Worm (Caenorhabditis elegans) whole organism, L4 larva: ENCODE data around the gene rsp-7.

Experiments used
- F10B5.3 ChIP-seq: sonication (generic microtip); optimal IDR thresholded peaks from 2 replicates; lab custom pipeline; 2016; ENCODE audit warnings: mild to moderate bottlenecking, missing genetic modification characterization, missing compliant biosample characterization
- F37D6.2 ChIP-seq: sonication (generic microtip); optimal IDR thresholded peaks from 2 replicates; lab custom pipeline; 2016; ENCODE audit warnings: mild to moderate bottlenecking, missing genetic modification characterization, missing compliant biosample characterization
- F49E8.2 ChIP-seq: sonication (generic microtip); optimal IDR thresholded peaks from 2 replicates; lab custom pipeline; 2016; ENCODE audit warnings: missing compliant biosample characterization, mild to moderate bottlenecking, missing genetic modification characterization, borderline replicate concordance
- R02D3.7 ChIP-seq: fragments of 150-350 bp; sonication (generic microtip); optimal IDR thresholded peaks from 3 replicates; lab custom pipeline; 2014; ENCODE audit warnings: missing biosample characterization, missing genetic modification characterization
- T26A8.4 ChIP-seq: fragments of 200-800 bp; sonication (Bioruptor generic); IDR thresholded peaks from 2 replicates; pipeline ENCODE4 v1.3.6; 2022; ENCODE audit warnings: missing genetic modification characterization, missing compliant biosample characterization
- Y105C5A.15 ChIP-seq: fragments of 200-800 bp; sonication (Bioruptor generic); IDR thresholded peaks from 2 replicates; pipeline ENCODE4 v1.3.6; 2022; ENCODE audit warnings: missing genetic modification characterization, missing compliant biosample characterization
- Y48G9A.11 ChIP-seq: fragments of 200-800 bp; sonication (Bioruptor generic); IDR thresholded peaks from 2 replicates; pipeline ENCODE4 v1.3.6; 2022; ENCODE audit warnings: missing genetic modification reagents, missing genetic modification characterization, missing compliant biosample characterization
- Y5F2A.4 ChIP-seq: fragments of 200-800 bp; sonication (Bioruptor generic); optimal IDR thresholded peaks from 2 replicates; lab custom pipeline; 2018; ENCODE audit warnings: mild to moderate bottlenecking, missing genetic modification characterization, missing compliant biosample characterization
- aha-1 ChIP-seq: fragments of 150-350 bp; peaks from one replicate; lab custom pipeline; 2014; ENCODE audit warnings: missing biosample characterization, missing genetic modification characterization
- ceh-82 ChIP-seq: sonication (generic microtip); optimal IDR thresholded peaks from 2 replicates; lab custom pipeline; 2017; ENCODE audit warnings: missing biosample characterization, missing genetic modification characterization
- daf-8 ChIP-seq: fragments of 200-800 bp; sonication (Bioruptor generic); IDR thresholded peaks from 2 replicates; pipeline ENCODE4 v1.3.6; 2022; ENCODE audit warnings: missing genetic modification characterization, missing compliant biosample characterization
- dmd-6 ChIP-seq: fragments of 200-800 bp; sonication (Bioruptor generic); IDR thresholded peaks from 2 replicates; pipeline ENCODE4 v1.3.6; 2022; ENCODE audit warnings: missing genetic modification reagents, missing genetic modification characterization, missing compliant biosample characterization
- gei-8 ChIP-seq: fragments of 200-800 bp; sonication (Bioruptor generic); optimal IDR thresholded peaks from 2 replicates; lab custom pipeline; 2018; ENCODE audit warnings: mild to moderate bottlenecking, missing genetic modification characterization, missing compliant biosample characterization
- hlh-11 ChIP-seq: fragments of 200-800 bp; sonication (Bioruptor generic); optimal IDR thresholded peaks from 2 replicates; lab custom pipeline; 2018; ENCODE audit warnings: mild to moderate bottlenecking, missing genetic modification characterization, missing compliant biosample characterization
- hlh-30 ChIP-seq: sonication (generic microtip); optimal IDR thresholded peaks from 2 replicates; lab custom pipeline; 2017; ENCODE audit warnings: antibody characterized with exemption, mild to moderate bottlenecking, missing genetic modification characterization, missing compliant biosample characterization; ENCODE audit not compliant: insufficient read depth
- jun-1 ChIP-seq: fragments of 150-350 bp; optimal IDR thresholded peaks from 2 replicates; lab custom pipeline; 2014; ENCODE audit warnings: missing biosample characterization, missing genetic modification reagents, missing genetic modification characterization
- lin-38 ChIP-seq: fragments of 200-800 bp; sonication (Bioruptor generic); IDR thresholded peaks from 2 replicates; pipeline ENCODE4 v1.3.6; 2022; ENCODE audit warnings: missing genetic modification reagents, missing genetic modification characterization, missing compliant biosample characterization
- lsy-2 ChIP-seq, 2 experiments: fragments of 150-350 bp in 1 of 2; sonication (generic microtip) in 1 of 2; optimal IDR thresholded peaks; 2 replicates each; lab custom pipeline; 2014 to 2017; ENCODE audit warnings: missing biosample characterization in 2 of 2, missing genetic modification characterization in 2 of 2
- mdl-1 ChIP-seq, 2 experiments: fragments of 150-350 bp in 1 of 2; sonication (generic microtip) in 1 of 2; optimal IDR thresholded peaks; 2 replicates each; lab custom pipeline; 2014 to 2017; ENCODE audit warnings: missing biosample characterization in 2 of 2, missing genetic modification characterization in 2 of 2
- mdt-29 ChIP-seq: fragments of 200-800 bp; sonication (Bioruptor generic); IDR thresholded peaks from 2 replicates; pipeline ENCODE4 v1.3.6; 2022; ENCODE audit warnings: missing genetic modification reagents, missing genetic modification characterization, missing compliant biosample characterization
- mxl-3 ChIP-seq: fragments of 200-800 bp; sonication (Bioruptor generic); optimal IDR thresholded peaks from 2 replicates; lab custom pipeline; 2018; ENCODE audit warnings: mild to moderate bottlenecking, missing genetic modification characterization, missing compliant biosample characterization
- nhr-111 ChIP-seq: fragments of 200-800 bp; sonication (Bioruptor generic); optimal IDR thresholded peaks from 2 replicates; lab custom pipeline; 2018; ENCODE audit warnings: mild to moderate bottlenecking, missing genetic modification characterization, missing compliant biosample characterization
- nhr-28 ChIP-seq: fragments of 150-350 bp; optimal IDR thresholded peaks from 2 replicates; lab custom pipeline; 2014; ENCODE audit warnings: missing biosample characterization, missing genetic modification characterization
- nhr-48 ChIP-seq: sonication (generic microtip); optimal IDR thresholded peaks from 2 replicates; lab custom pipeline; 2016; ENCODE audit warnings: mild to moderate bottlenecking, missing genetic modification characterization, missing compliant biosample characterization
- pha-4 ChIP-seq, 2 experiments: fragments of 150-350 bp in 1 of 2; fragments of 200-800 bp in 1 of 2; sonication (Bioruptor generic) in 1 of 2; IDR thresholded peaks in 1 of 2; optimal IDR thresholded peaks in 1 of 2; 2 replicates each; pipeline versions ENCODE4 v1.3.6 to Lab custom; 2014 to 2022; ENCODE audit warnings: missing genetic modification characterization in 2 of 2, missing genetic modification reagents in 2 of 2, missing biosample characterization in 1 of 2, missing compliant biosample characterization in 1 of 2
- set-16 ChIP-seq: fragments of 200-800 bp; sonication (Bioruptor generic); IDR thresholded peaks from 2 replicates; pipeline ENCODE4 v1.3.6; 2022; ENCODE audit warnings: missing genetic modification reagents, missing genetic modification characterization, missing compliant biosample characterization
- snpc-1.2 ChIP-seq: fragments of 200-800 bp; sonication (Bioruptor generic); IDR thresholded peaks from 2 replicates; pipeline ENCODE4 v1.3.6; 2022; ENCODE audit warnings: missing genetic modification reagents, missing genetic modification characterization, missing compliant biosample characterization
- snpc-4 ChIP-seq: fragments of 150-350 bp; optimal IDR thresholded peaks from 2 replicates; lab custom pipeline; 2014; ENCODE audit warnings: missing biosample characterization, missing genetic modification characterization
- vab-7 ChIP-seq: fragments of 200-800 bp; sonication (Bioruptor generic); IDR thresholded peaks from 2 replicates; pipeline ENCODE4 v1.3.6; 2022; ENCODE audit warnings: missing genetic modification reagents, missing genetic modification characterization, missing compliant biosample characterization
- zfp-3 ChIP-seq: fragments of 200-800 bp; sonication (Bioruptor generic); conservative IDR thresholded peaks from 2 replicates; pipeline ENCODE4 v1.3.6; 2022; ENCODE audit warnings: missing genetic modification reagents, missing genetic modification characterization, missing compliant biosample characterization
- ztf-11 ChIP-seq: fragments of 150-350 bp; optimal IDR thresholded peaks from 2 replicates; lab custom pipeline; 2014; ENCODE audit warnings: missing biosample characterization, missing genetic modification characterization

The rsp-7 gene

ce11 chrII:10657632-10658108 is 1.3 kb upstream of the rsp-7 start, which contains the start of gene lact-3 (continued):
- TF ChIP-seq zfp-3 (GFP tag; lab: Robert Waterston, UW) (no peak), nhr-111 (peak; percentile 41), dmd-6 (GFP tag; lab: Robert Waterston, UW) (peak; percentile 44), snpc-1.2 (GFP tag; lab: Robert Waterston, UW) (peak; percentile 15; the same call in 1 of the 2 replicates)

- TF ChIP-seq T26A8.4, result no peak
- peak; percentile 59 for TF ChIP-seq aha-1
- no peak for TF ChIP-seq mxl-3
Measured at ce11 chrII:10659585-10659984, 579 bp downstream of the rsp-7 start.

- TF ChIP-seq Y48G9A.11 (GFP tag; lab: Robert Waterston, UW) (no peak), F49E8.2 (tag; lab: Kevin White, UChicago) (no peak), vab-7 (GFP tag; lab: Robert Waterston, UW) (no peak), zfp-3 (GFP tag; lab: Robert Waterston, UW) (no peak), lsy-2 (tag; optimal IDR thresholded peaks at IDR 0.05; lab: Kevin White, UChicago) (no peak), aha-1 (no peak), F37D6.2 (tag; lab: Kevin White, UChicago) (no peak), mdt-29 (no peak), gei-8 (GFP tag; lab: Kevin White, UChicago) (no peak), R02D3.7 (no peak), pha-4 (GFP tag; IDR thresholded peaks at IDR 0.05; lab: Robert Waterston, UW) (no peak), pha-4 (tag; optimal IDR thresholded peaks at IDR 0.05; lab: Kevin White, UChicago) (no peak), nhr-48 (tag; lab: Kevin White, UChicago) (no peak), ztf-11 (tag; lab: Kevin White, UChicago) (no peak), snpc-4 (tag; lab: Kevin White, UChicago) (no peak), mdl-1 (tag; optimal IDR thresholded peaks at IDR 0.05; lab: Kevin White, UChicago) (no peak), daf-8 (GFP tag; lab: Robert Waterston, UW) (no peak), Y5F2A.4 (GFP tag; lab: Kevin White, UChicago) (no peak), jun-1 (tag; lab: Kevin White, UChicago) (no peak), Y105C5A.15 (GFP tag; lab: Robert Waterston, UW) (no peak)
- TF ChIP-seq, all 104 proteins: peak for 0
Measured at ce11 chrII:10660892-10661291, 1.9 kb downstream of the rsp-7 start, which contains the start of gene marc-2. TSS of gene marc-2 (minus strand) at chrII:10660992.

- TF ChIP-seq set-16 (GFP tag; lab: Robert Waterston, UW) (peak; percentile 56), hlh-11 (tag; lab: Kevin White, UChicago) (peak; percentile 53), hlh-30 (peak; percentile 68), nhr-28 (peak; percentile 1), F10B5.3 (tag; lab: Kevin White, UChicago) (no peak)
Measured at ce11 chrII:10661448-10662064, 2.5 kb downstream of the rsp-7 start.

ce11 chrII:10662279-10662678 is 3.3 kb downstream of the rsp-7 start:
- TF ChIP-seq aha-1 (peak; percentile 86), ceh-82 (no peak)
- TF ChIP-seq, all 104 proteins: peak for 1

- no peak for TF ChIP-seq jun-1 (tag; lab: Kevin White, UChicago)
- TF ChIP-seq lin-38, result peak; percentile 88
- TF ChIP-seq, all 104 proteins: peak for 1
Measured at ce11 chrII:10662698-10663097, 3.7 kb downstream of the rsp-7 start, which contains the start of gene D2089.8. TSS of gene D2089.8 (minus strand) at chrII:10662781.
